Fruit fly (Drosophila melanogaster): Measurements from ENCODE around the gene Gr28b.
A peak's percentile ranks its signal among the peaks of the same experiment; 100 is the strongest.

The Gr28b gene

dm6 chr2L:7495294-7495986 lies 33.4 kb upstream of the Gr28b start:
- TF ChIP-seq Dif (GFP tag; optimal IDR thresholded peaks at IDR 0.05; ENCODE audit: partially characterized antibody) (peak; percentile 31), Myc (optimal IDR thresholded peaks at IDR 0.05) (no peak), dl (GFP tag; optimal IDR thresholded peaks at IDR 0.05; ENCODE audit: insufficient read depth in 1 of 2, partially characterized antibody in 2 of 2) (peak in 1 of 2 experiments; percentile 43)

- TF ChIP-seq usp (GFP tag; optimal IDR thresholded peaks at IDR 0.05), result no peak
- no peak for TF ChIP-seq CrebA (GFP tag; optimal IDR thresholded peaks at IDR 0.05; ENCODE audit: borderline replicate concordance)
- no peak for TF ChIP-seq dl (GFP tag; optimal IDR thresholded peaks at IDR 0.05; ENCODE audit: insufficient read depth in 1 of 2, partially characterized antibody in 2 of 2)
- no peak for TF ChIP-seq Dif (GFP tag; optimal IDR thresholded peaks at IDR 0.05; ENCODE audit: partially characterized antibody)
- TF ChIP-seq sv (GFP tag; optimal IDR thresholded peaks at IDR 0.05), result peak; percentile 25
- TF ChIP-seq h (GFP tag; optimal IDR thresholded peaks at IDR 0.05), result peak; percentile 3
- peak; percentile 42 for TF ChIP-seq tai (GFP tag; optimal IDR thresholded peaks at IDR 0.05)
- no peak for TF ChIP-seq OdsH (GFP tag; optimal IDR thresholded peaks at IDR 0.05)
- TF ChIP-seq fru (GFP tag; optimal IDR thresholded peaks at IDR 0.05), result peak; percentile 10
- TF ChIP-seq foxo (GFP tag; optimal IDR thresholded peaks at IDR 0.05), result peak in 1 of 2 experiments; percentile 6
- TF ChIP-seq Hr78 (GFP tag; optimal IDR thresholded peaks at IDR 0.05), result no peak
- no peak for TF ChIP-seq ey (GFP tag; optimal IDR thresholded peaks at IDR 0.05)
- TF ChIP-seq GATAd (GFP tag; optimal IDR thresholded peaks at IDR 0.05), result no peak
- no peak for TF ChIP-seq CG9705 (GFP tag; optimal IDR thresholded peaks at IDR 0.05)
- no peak for TF ChIP-seq Vsx2 (GFP tag; optimal IDR thresholded peaks at IDR 0.05; ENCODE audit: partially characterized antibody)
- TF ChIP-seq Rel (GFP tag; optimal IDR thresholded peaks at IDR 0.05), result no peak
- no peak for TF ChIP-seq Rel (tag; optimal IDR thresholded peaks at IDR 0.05)
- TF ChIP-seq dmrt93B (GFP tag; optimal IDR thresholded peaks at IDR 0.05), result no peak
- no peak for TF ChIP-seq CG32264 (GFP tag; optimal IDR thresholded peaks at IDR 0.05)
- TF ChIP-seq woc (GFP tag; optimal IDR thresholded peaks at IDR 0.05), result no peak
- no peak for TF ChIP-seq Hnf4 (GFP tag; optimal IDR thresholded peaks at IDR 0.05)
Measured at dm6 chr2L:7494341-7495293, 32.6 kb upstream of the Gr28b start.

dm6 chr2L:7493444-7493843 lies 31.4 kb upstream of the Gr28b start:
- TF ChIP-seq brk (GFP tag; optimal IDR thresholded peaks at IDR 0.05) (no peak), jim (GFP tag; optimal IDR thresholded peaks at IDR 0.05) (peak; percentile 3), h (GFP tag; optimal IDR thresholded peaks at IDR 0.05) (peak; percentile 1), Hr83 (GFP tag; optimal IDR thresholded peaks at IDR 0.05; ENCODE audit: poor library complexity, severe bottlenecking) (peak; percentile 46), GATAd (GFP tag; optimal IDR thresholded peaks at IDR 0.05) (no peak), rgr (GFP tag; optimal IDR thresholded peaks at IDR 0.05) (peak; percentile 3), Hnf4 (GFP tag; optimal IDR thresholded peaks at IDR 0.05) (peak; percentile 25), foxo (GFP tag; optimal IDR thresholded peaks at IDR 0.05) (no peak), tai (GFP tag; optimal IDR thresholded peaks at IDR 0.05) (peak; percentile 2)

- TF ChIP-seq brk (GFP tag; optimal IDR thresholded peaks at IDR 0.05) (no peak), dsf (GFP tag; optimal IDR thresholded peaks at IDR 0.05; ENCODE audit: borderline replicate concordance) (no peak), dmrt93B (GFP tag; optimal IDR thresholded peaks at IDR 0.05) (no peak), pan (optimal IDR thresholded peaks at IDR 0.05) (no peak), dl (GFP tag; optimal IDR thresholded peaks at IDR 0.05; ENCODE audit: insufficient read depth in 1 of 2, partially characterized antibody in 2 of 2) (no peak), Rel (GFP tag; optimal IDR thresholded peaks at IDR 0.05) (no peak), Rel (tag; optimal IDR thresholded peaks at IDR 0.05) (no peak), Hr83 (GFP tag; optimal IDR thresholded peaks at IDR 0.05; ENCODE audit: poor library complexity, severe bottlenecking) (no peak), ey (GFP tag; optimal IDR thresholded peaks at IDR 0.05) (no peak), GATAd (GFP tag; optimal IDR thresholded peaks at IDR 0.05) (no peak), Mio (GFP tag; optimal IDR thresholded peaks at IDR 0.05) (no peak), lola (GFP tag; optimal IDR thresholded peaks at IDR 0.05) (no peak)
Measured at dm6 chr2L:7492508-7492907, 30.5 kb upstream of the Gr28b start.

Data from whole organism, wandering third instar larva.